Fruit fly (Drosophila melanogaster) whole organism, wandering third instar larva: ENCODE results near the gene CG13847.

Experiments used
- Abd-B ChIP-seq: fragments of >200 bp; optimal IDR thresholded peaks from 2 replicates; lab custom pipeline; 2017; ENCODE audit warnings: missing biosample characterization, missing genetic modification characterization
- GATAd ChIP-seq: sonication (Bioruptor generic); optimal IDR thresholded peaks from 2 replicates; lab custom pipeline; 2016; ENCODE audit warnings: missing biosample characterization, missing genetic modification characterization
- HLH106 ChIP-seq: fragments of 200-800 bp; optimal IDR thresholded peaks from 3 replicates; lab custom pipeline; 2019; ENCODE audit warnings: missing biosample characterization, mild to moderate bottlenecking, missing genetic modification characterization, moderate library complexity
- Hnf4 ChIP-seq: fragments of 200-800 bp; sonication (Bioruptor generic); optimal IDR thresholded peaks from 2 replicates; lab custom pipeline; 2016; ENCODE audit warnings: missing biosample characterization, mild to moderate bottlenecking, missing genetic modification characterization
- Hr78 ChIP-seq: fragments of >200 bp; optimal IDR thresholded peaks from 2 replicates; lab custom pipeline; 2017; ENCODE audit warnings: missing biosample characterization, missing genetic modification characterization
- Hr83 ChIP-seq: fragments of 200-300 bp; sonication (Bioruptor generic); optimal IDR thresholded peaks from 2 replicates; lab custom pipeline; 2016; ENCODE audit warnings: missing biosample characterization, mild to moderate bottlenecking, missing genetic modification characterization, moderate library complexity; ENCODE audit not compliant: poor library complexity, severe bottlenecking
- Mio ChIP-seq: sonication (Bioruptor generic); optimal IDR thresholded peaks from 2 replicates; lab custom pipeline; 2016; ENCODE audit warnings: missing biosample characterization, missing genetic modification characterization
- Myc ChIP-seq: fragments of >200 bp; optimal IDR thresholded peaks from 2 replicates; lab custom pipeline; 2017
- Vsx2 ChIP-seq: fragments of 200-300, 225-300 bp; sonication (Bioruptor generic); optimal IDR thresholded peaks from 2 replicates; lab custom pipeline; 2018; ENCODE audit warnings: missing biosample characterization, missing genetic modification characterization; ENCODE audit not compliant: partially characterized antibody
- brk ChIP-seq: fragments of 200-800 bp; sonication (Bioruptor generic); optimal IDR thresholded peaks from 2 replicates; lab custom pipeline; 2016; ENCODE audit warnings: missing biosample characterization, mild to moderate bottlenecking, missing genetic modification characterization
- dl ChIP-seq, 2 experiments: fragments of 175-275, 200-275 bp in 1 of 2; fragments of 200-275 bp in 1 of 2; sonication (Bioruptor generic); optimal IDR thresholded peaks; lab custom pipeline; 2018; ENCODE audit warnings: mild to moderate bottlenecking in 2 of 2, missing biosample characterization in 2 of 2, missing genetic modification characterization in 2 of 2, moderate library complexity in 2 of 2; ENCODE audit not compliant: partially characterized antibody in 2 of 2, insufficient read depth in 1 of 2
- dmrt93B ChIP-seq: fragments of 200-800 bp; sonication (Bioruptor generic); optimal IDR thresholded peaks from 2 replicates; lab custom pipeline; 2018; ENCODE audit warnings: missing biosample characterization, mild to moderate bottlenecking, missing genetic modification characterization
- foxo ChIP-seq, 2 experiments: fragments of 200-800 bp; sonication (Bioruptor generic); optimal IDR thresholded peaks; 2 replicates in 1 of 2; 3 replicates in 1 of 2; lab custom pipeline; 2016 to 2017; ENCODE audit warnings: missing biosample characterization in 2 of 2, missing genetic modification characterization in 2 of 2
- psq ChIP-seq: fragments of 200-800 bp; sonication (Bioruptor generic); optimal IDR thresholded peaks from 3 replicates; lab custom pipeline; 2017; ENCODE audit warnings: missing biosample characterization, mild to moderate bottlenecking, missing genetic modification characterization, moderate library complexity
- sage ChIP-seq: fragments of 200-800 bp; sonication (Bioruptor generic); optimal IDR thresholded peaks from 2 replicates; lab custom pipeline; 2016; ENCODE audit warnings: missing biosample characterization, mild to moderate bottlenecking, missing genetic modification characterization
- tai ChIP-seq: sonication (Bioruptor generic); optimal IDR thresholded peaks from 2 replicates; lab custom pipeline; 2016; ENCODE audit warnings: missing biosample characterization, missing genetic modification characterization
- usp ChIP-seq: fragments of >200 bp; optimal IDR thresholded peaks from 2 replicates; lab custom pipeline; 2017; ENCODE audit warnings: missing biosample characterization, missing genetic modification characterization
- woc ChIP-seq: sonication (Bioruptor generic); optimal IDR thresholded peaks from 2 replicates; lab custom pipeline; 2016; ENCODE audit warnings: missing biosample characterization, mild to moderate bottlenecking, missing genetic modification characterization

CG13847 gene

dm6 chr3R:22379942-22380341 is 56.0 kb downstream of the CG13847 start, which contains the start of gene CG34149:
Gene CG34149 (plus strand): TSS chr3R:22380128.
- TF ChIP-seq Mio (GFP tag; lab: Kevin White, UChicago) (no peak), tai (GFP tag; lab: Kevin White, UChicago) (no peak), Hr78 (no peak), Hnf4 (GFP tag; lab: Kevin White, UChicago) (no peak), psq (no peak), usp (no peak), dmrt93B (no peak), dl (GFP tag; optimal IDR thresholded peaks at IDR 0.05; lab: Kevin White, UChicago; ENCODE audit: insufficient read depth in 1 of 2, partially characterized antibody in 2 of 2) (no peak), Hr83 (GFP tag; lab: Kevin White, UChicago) (no peak), Abd-B (GFP tag; lab: Kevin White, UChicago) (no peak), woc (no peak), HLH106 (tag; lab: Kevin White, UChicago) (no peak), foxo (GFP tag; optimal IDR thresholded peaks at IDR 0.05; lab: Kevin White, UChicago) (no peak), GATAd (no peak), sage (GFP tag; lab: Kevin White, UChicago) (no peak), brk (GFP tag; lab: Kevin White, UChicago) (no peak)
- TF ChIP-seq, all 38 proteins: peak for 0

- peak; percentile 77 for TF ChIP-seq Myc
- no peak for TF ChIP-seq Vsx2 (GFP tag; lab: Kevin White, UChicago)
These were observed 60.3 kb downstream of the CG13847 start, which contains the start of gene CG18596 for dm6 chr3R:22375674-22376073. Gene CG18596 (plus strand): TSS chr3R:22375923.
